Worm (Caenorhabditis elegans): Measurements from ENCODE around the gene ttr-8.

DNA sequence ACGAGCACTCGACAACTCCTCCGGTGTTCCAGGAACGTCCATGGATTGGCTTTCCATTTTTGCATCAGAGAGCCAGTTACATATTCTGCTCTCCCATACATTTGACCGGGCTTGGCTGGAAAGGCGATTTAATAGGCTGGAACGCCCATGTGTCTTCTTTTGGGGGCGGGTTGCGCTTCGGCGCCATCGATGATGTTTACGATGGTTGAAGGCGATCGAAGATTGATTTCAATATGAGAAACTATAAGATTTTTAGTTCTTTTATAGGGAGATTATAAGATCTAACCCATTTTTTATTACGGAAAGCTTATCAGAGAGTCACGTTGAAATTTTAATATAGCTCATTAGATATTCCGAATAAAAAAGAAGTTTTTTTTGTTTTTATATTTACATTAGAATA, 44.0 kb upstream of the ttr-8 start, which contains the start of gene nsph-4.3:
- TF ChIP-seq dao-5 (tag; optimal IDR thresholded peaks at IDR 0.05) (no peak), W03F9.2 (tag; optimal IDR thresholded peaks at IDR 0.05) (no peak), him-1 (tag; optimal IDR thresholded peaks at IDR 0.05) (no peak)
